Fruit fly (Drosophila melanogaster) whole organism, embryonic: ENCODE data around the gene CG11560.
A peak's percentile ranks its signal among the peaks of the same experiment; 100 is the strongest.

Experiments
- BEAF-32 ChIP-seq: fragments of 200-800 bp; sonication (Bioruptor generic); optimal IDR thresholded peaks from 3 replicates; lab custom pipeline; 2017; ENCODE audit warnings: missing biosample characterization, missing genetic modification characterization, mild to moderate bottlenecking, moderate library complexity, missing genetic modification reagents
- Bgb ChIP-seq: fragments of 200-800 bp; sonication (Bioruptor generic); IDR thresholded peaks from 2 replicates; pipeline ENCODE4 v1.3.6; 2022; ENCODE audit warnings: missing biosample characterization, missing genetic modification characterization; ENCODE audit not compliant: partially characterized antibody
- CG10209 ChIP-seq: fragments of 200-800 bp; sonication (Bioruptor generic); optimal IDR thresholded peaks from 3 replicates; lab custom pipeline; 2017; ENCODE audit warnings: missing biosample characterization, mild to moderate bottlenecking, missing genetic modification characterization, missing genetic modification reagents
- CG11696 ChIP-seq: fragments of 200-800 bp; sonication (Bioruptor generic); IDR thresholded peaks from 2 replicates; pipeline ENCODE4 v1.3.6; 2022; ENCODE audit warnings: missing biosample characterization, missing genetic modification characterization
- CG11723 ChIP-seq: fragments of 200-800 bp; sonication (Bioruptor generic); optimal IDR thresholded peaks from 2 replicates; lab custom pipeline; 2017; ENCODE audit warnings: missing biosample characterization, mild to moderate bottlenecking, missing genetic modification characterization
- CG13624 ChIP-seq: fragments of 200-800 bp; sonication (Bioruptor generic); optimal IDR thresholded peaks from 2 replicates; lab custom pipeline; 2016; ENCODE audit warnings: missing biosample characterization, missing genetic modification characterization
- CG1529 ChIP-seq: fragments of 200-800 bp; sonication (Bioruptor generic); optimal IDR thresholded peaks from 3 replicates; lab custom pipeline; 2018; ENCODE audit warnings: missing biosample characterization, missing genetic modification characterization
- CG17359 ChIP-seq: fragments of 200-800 bp; sonication (Bioruptor generic); optimal IDR thresholded peaks from 3 replicates; lab custom pipeline; 2018; ENCODE audit warnings: missing biosample characterization, mild to moderate bottlenecking, missing genetic modification characterization, moderate library complexity
- CG17802 ChIP-seq: fragments of 200-800 bp; sonication (Bioruptor generic); optimal IDR thresholded peaks from 2 replicates; lab custom pipeline; 2018; ENCODE audit warnings: missing biosample characterization, mild to moderate bottlenecking, missing genetic modification characterization, moderate library complexity
- CG1792 ChIP-seq: fragments of 200-800 bp; sonication (Bioruptor generic); optimal IDR thresholded peaks from 2 replicates; lab custom pipeline; 2016; ENCODE audit warnings: missing biosample characterization, missing genetic modification characterization
- CG2875 ChIP-seq: fragments of 200-800 bp; sonication (Bioruptor generic); optimal IDR thresholded peaks from 2 replicates; lab custom pipeline; 2017; ENCODE audit warnings: missing biosample characterization, mild to moderate bottlenecking, missing genetic modification characterization, missing genetic modification reagents
- CG4328 ChIP-seq: fragments of 200-800 bp; sonication (Bioruptor generic); optimal IDR thresholded peaks from 3 replicates; lab custom pipeline; 2017; ENCODE audit warnings: missing biosample characterization, missing genetic modification reagents, missing genetic modification characterization
- CG4404 ChIP-seq: fragments of 200-800 bp; sonication (Bioruptor generic); IDR thresholded peaks from 2 replicates; pipeline ENCODE4 v1.3.6; 2022; ENCODE audit warnings: missing biosample characterization, missing genetic modification characterization
- CG4730 ChIP-seq: fragments of 200-800 bp; sonication (Bioruptor generic); IDR thresholded peaks from 2 replicates; pipeline ENCODE4 v1.3.6; 2022; ENCODE audit warnings: missing biosample characterization, missing genetic modification characterization
- CG6765 ChIP-seq: fragments of 200-800 bp; sonication (Bioruptor generic); optimal IDR thresholded peaks from 3 replicates; lab custom pipeline; 2017; ENCODE audit warnings: missing biosample characterization, mild to moderate bottlenecking, missing genetic modification characterization
- CG7372 ChIP-seq: fragments of 200-800 bp; sonication (Bioruptor generic); IDR thresholded peaks from 2 replicates; pipeline ENCODE4 v1.3.6; 2022; ENCODE audit warnings: missing biosample characterization, missing genetic modification characterization
- CG8281 ChIP-seq: fragments of 200-800 bp; sonication (Bioruptor generic); optimal IDR thresholded peaks from 2 replicates; lab custom pipeline; 2018; ENCODE audit warnings: missing biosample characterization, mild to moderate bottlenecking, missing genetic modification characterization, moderate library complexity
- CG8944 ChIP-seq: fragments of 200-800 bp; sonication (Bioruptor generic); optimal IDR thresholded peaks from 3 replicates; lab custom pipeline; 2016; ENCODE audit warnings: missing biosample characterization, missing genetic modification characterization
- CG9609 ChIP-seq: fragments of 200-800 bp; sonication (Bioruptor generic); optimal IDR thresholded peaks from 3 replicates; lab custom pipeline; 2016; ENCODE audit warnings: missing biosample characterization, missing genetic modification characterization
- CG9817 ChIP-seq: fragments of 200-800 bp; sonication (Bioruptor generic); optimal IDR thresholded peaks from 2 replicates; lab custom pipeline; 2018; ENCODE audit warnings: missing biosample characterization, mild to moderate bottlenecking, missing genetic modification characterization, moderate library complexity
- CkIIα-i1 ChIP-seq: fragments of 200-800 bp; sonication (Bioruptor generic); IDR thresholded peaks from 2 replicates; pipeline ENCODE4 v1.3.6; 2022; ENCODE audit warnings: missing biosample characterization, missing genetic modification characterization
- Doc3 ChIP-seq: fragments of 200-800 bp; sonication (Bioruptor generic); IDR thresholded peaks from 3 replicates; pipeline ENCODE4 v1.3.6; 2022; ENCODE audit warnings: missing biosample characterization, missing genetic modification characterization; ENCODE audit not compliant: partially characterized antibody
- E2f2 ChIP-seq: fragments of 200-800 bp; sonication (Bioruptor generic); IDR thresholded peaks from 2 replicates; pipeline ENCODE4 v1.3.6; 2022; ENCODE audit warnings: missing biosample characterization, missing genetic modification characterization
- Gug ChIP-seq: fragments of 200-800 bp; sonication (Bioruptor generic); IDR thresholded peaks from 4 replicates; pipeline ENCODE4 v1.3.6; 2022; ENCODE audit warnings: missing biosample characterization, missing genetic modification characterization
- Mrtf ChIP-seq: fragments of 200-800 bp; sonication (Bioruptor generic); IDR thresholded peaks from 3 replicates; pipeline ENCODE4 v1.3.6; 2022; ENCODE audit warnings: missing biosample characterization, missing genetic modification characterization
- NfI ChIP-seq: fragments of 200-800 bp; sonication (Bioruptor generic); optimal IDR thresholded peaks from 3 replicates; lab custom pipeline; 2018; ENCODE audit warnings: missing biosample characterization, mild to moderate bottlenecking, missing genetic modification characterization, moderate library complexity
- PHDP ChIP-seq: fragments of 200-800 bp; sonication (Bioruptor generic); optimal IDR thresholded peaks from 3 replicates; lab custom pipeline; 2018; ENCODE audit warnings: missing biosample characterization, mild to moderate bottlenecking, missing genetic modification characterization, moderate library complexity
- Ravus ChIP-seq: fragments of 200-800 bp; sonication (Bioruptor generic); IDR thresholded peaks from 2 replicates; pipeline ENCODE4 v1.3.6; 2022; ENCODE audit warnings: missing biosample characterization, missing genetic modification characterization
- Vsx1 ChIP-seq: fragments of 200-800 bp; sonication (Bioruptor generic); optimal IDR thresholded peaks from 2 replicates; lab custom pipeline; 2017; ENCODE audit warnings: missing biosample characterization, mild to moderate bottlenecking, missing genetic modification characterization, missing genetic modification reagents
- Xrp1 ChIP-seq: fragments of 200-800 bp; sonication (Bioruptor generic); IDR thresholded peaks from 2 replicates; pipeline ENCODE4 v1.3.6; 2022; ENCODE audit warnings: missing biosample characterization, missing genetic modification characterization
- al ChIP-seq: fragments of 200-800 bp; sonication (Bioruptor generic); IDR thresholded peaks from 2 replicates; pipeline ENCODE4 v1.3.6; 2022; ENCODE audit warnings: missing biosample characterization, missing genetic modification characterization
- ash1 ChIP-seq: fragments of 200-800 bp; sonication (Bioruptor generic); optimal IDR thresholded peaks from 2 replicates; lab custom pipeline; 2018; ENCODE audit warnings: missing biosample characterization, mild to moderate bottlenecking, missing genetic modification characterization
- corto ChIP-seq: fragments of 200-800 bp; sonication (Bioruptor generic); optimal IDR thresholded peaks from 2 replicates; lab custom pipeline; 2016; ENCODE audit warnings: missing biosample characterization, mild to moderate bottlenecking, missing genetic modification characterization, moderate library complexity
- dati ChIP-seq: fragments of 200-800 bp; sonication (Bioruptor generic); IDR thresholded peaks from 2 replicates; pipeline ENCODE4 v1.3.6; 2022; ENCODE audit warnings: missing biosample characterization, missing genetic modification characterization
- dmrt99B ChIP-seq: fragments of 200-800 bp; sonication (Bioruptor generic); optimal IDR thresholded peaks from 2 replicates; lab custom pipeline; 2018; ENCODE audit warnings: missing biosample characterization, mild to moderate bottlenecking, missing genetic modification characterization, moderate library complexity
- eve ChIP-seq, 2 experiments: fragments of >200 bp; optimal IDR thresholded peaks; 2 replicates each; lab custom pipeline; 2017; ENCODE audit warnings: missing biosample characterization in 2 of 2, missing genetic modification characterization in 2 of 2
- fd64A ChIP-seq: fragments of 200-800 bp; sonication (Bioruptor generic); optimal IDR thresholded peaks from 3 replicates; lab custom pipeline; 2018; ENCODE audit warnings: missing biosample characterization, mild to moderate bottlenecking, missing genetic modification characterization
- gt ChIP-seq: fragments of 200-800 bp; sonication (Bioruptor generic); IDR thresholded peaks from 2 replicates; pipeline ENCODE4 v1.3.6; 2022; ENCODE audit warnings: missing biosample characterization, missing genetic modification characterization
- jing ChIP-seq: fragments of 200-800 bp; sonication (Bioruptor generic); optimal IDR thresholded peaks from 2 replicates; lab custom pipeline; 2018; ENCODE audit warnings: missing biosample characterization, mild to moderate bottlenecking, missing genetic modification characterization
- lab ChIP-seq: fragments of 200-800 bp; sonication (Bioruptor generic); optimal IDR thresholded peaks from 3 replicates; lab custom pipeline; 2017; ENCODE audit warnings: missing biosample characterization, missing genetic modification characterization, mild to moderate bottlenecking, moderate library complexity, missing genetic modification reagents
- lbe ChIP-seq: fragments of 200-800 bp; sonication (Bioruptor generic); optimal IDR thresholded peaks from 2 replicates; lab custom pipeline; 2016; ENCODE audit warnings: missing biosample characterization, mild to moderate bottlenecking, missing genetic modification characterization
- nom ChIP-seq: fragments of 200-800 bp; sonication (Bioruptor generic); optimal IDR thresholded peaks from 2 replicates; lab custom pipeline; 2017; ENCODE audit warnings: missing biosample characterization, missing genetic modification characterization, mild to moderate bottlenecking, moderate library complexity, missing genetic modification reagents
- odd ChIP-seq: fragments of 200-800 bp; sonication (Bioruptor generic); optimal IDR thresholded peaks from 2 replicates; lab custom pipeline; 2017; ENCODE audit warnings: missing biosample characterization, mild to moderate bottlenecking, missing genetic modification characterization
- psq ChIP-seq: fragments of 200-800 bp; sonication (Bioruptor generic); optimal IDR thresholded peaks from 2 replicates; lab custom pipeline; 2017; ENCODE audit warnings: missing biosample characterization, missing genetic modification characterization
- pum ChIP-seq: fragments of 200-800 bp; sonication (Bioruptor generic); optimal IDR thresholded peaks from 2 replicates; lab custom pipeline; 2016; ENCODE audit warnings: missing biosample characterization, missing genetic modification characterization
- seq ChIP-seq: fragments of 200-800 bp; sonication (Bioruptor generic); IDR thresholded peaks from 2 replicates; pipeline ENCODE4 v1.3.6; 2022; ENCODE audit warnings: missing biosample characterization, missing genetic modification characterization
- sob ChIP-seq: fragments of 200-800 bp; sonication (Bioruptor generic); IDR thresholded peaks from 2 replicates; pipeline ENCODE4 v1.3.6; 2022; ENCODE audit warnings: missing biosample characterization, missing genetic modification characterization
- tgo ChIP-seq: fragments of 200-800 bp; sonication (Bioruptor generic); IDR thresholded peaks from 3 replicates; pipeline ENCODE4 v1.3.6; 2022; ENCODE audit warnings: missing biosample characterization, missing genetic modification characterization
- unc-4 ChIP-seq: fragments of 200-800 bp; sonication (Bioruptor generic); IDR thresholded peaks from 2 replicates; pipeline ENCODE4 v1.3.6; 2022; ENCODE audit warnings: missing biosample characterization, missing genetic modification characterization; ENCODE audit not compliant: partially characterized antibody

The CG11560 gene

dm6 chr3L:12078551-12079318 is 41.1 kb upstream of the CG11560 start (continued):
- TF ChIP-seq CG4328 (GFP tag; lab: Kevin White, UChicago) (no peak), NfI (GFP tag; lab: Kevin White, UChicago) (no peak), Vsx1 (GFP tag; lab: Kevin White, UChicago) (peak; percentile 72), CG17359 (tag; lab: Kevin White, UChicago) (peak; percentile 6), sob (GFP tag; lab: Robert Waterston, UW) (no peak), seq (GFP tag; lab: Robert Waterston, UW) (no peak), dmrt99B (tag; lab: Kevin White, UChicago) (no peak), ash1 (no peak), CG11723 (GFP tag; lab: Kevin White, UChicago) (no peak), CG13624 (GFP tag; lab: Kevin White, UChicago) (no peak), eve (GFP tag; optimal IDR thresholded peaks at IDR 0.05; lab: Kevin White, UChicago) (peak in 1 of 2 experiments; percentile 46), lab (GFP tag; lab: Kevin White, UChicago) (peak; percentile 38), PHDP (tag; lab: Kevin White, UChicago) (peak; percentile 13), CG2875 (GFP tag; lab: Kevin White, UChicago) (no peak), CG8944 (GFP tag; lab: Kevin White, UChicago) (no peak), Bgb (no peak), E2f2 (GFP tag; lab: Robert Waterston, UW) (peak; percentile 15; the same call in 1 of the 2 replicates), CG1529 (peak; percentile 4), CG1792 (GFP tag; lab: Kevin White, UChicago) (no peak), nom (GFP tag; lab: Kevin White, UChicago) (peak; percentile 23), CG10209 (GFP tag; lab: Kevin White, UChicago) (peak; percentile 32), Xrp1 (peak; percentile 32; the same call in 1 of the 2 replicates), fd64A (GFP tag; lab: Kevin White, UChicago) (peak; percentile 53), BEAF-32 (GFP tag; lab: Kevin White, UChicago) (no peak), CG17802 (tag; lab: Kevin White, UChicago) (no peak), CG7372 (no peak), odd (GFP tag; lab: Kevin White, UChicago) (peak; percentile 61), gt (GFP tag; lab: Robert Waterston, UW) (no peak), Doc3 (GFP tag; lab: Robert Waterston, UW) (no peak), CG8281 (peak; percentile 65), CG4404 (no peak), lbe (GFP tag; lab: Kevin White, UChicago) (no peak), Ravus (no peak), pum (no peak), al (GFP tag; lab: Robert Waterston, UW) (no peak), CG9609 (GFP tag; lab: Kevin White, UChicago) (no peak), Gug (no peak), dati (no peak), psq (no peak), unc-4 (GFP tag; lab: Robert Waterston, UW) (no peak), CG11696 (GFP tag; lab: Robert Waterston, UW) (no peak), CG9817 (tag; lab: Kevin White, UChicago) (peak; percentile 2), CkIIα-i1 (GFP tag; lab: Robert Waterston, UW) (no peak), CG6765 (GFP tag; lab: Kevin White, UChicago) (no peak), Mrtf (no peak), tgo (GFP tag; lab: Robert Waterston, UW) (no peak), CG4730 (GFP tag; lab: Robert Waterston, UW) (no peak), jing (GFP tag; lab: Kevin White, UChicago) (no peak), corto (GFP tag; lab: Kevin White, UChicago) (no peak)
